Worm (Caenorhabditis elegans) whole organism, early embryonic: Measurements from ENCODE around the gene C25F9.2.

Source experiments
- B0310.2 ChIP-seq: sonication (generic microtip); optimal IDR thresholded peaks from 2 replicates; lab custom pipeline; 2016; ENCODE audit warnings: mild to moderate bottlenecking, missing genetic modification characterization, missing compliant biosample characterization
- F13C5.2 ChIP-seq: sonication (generic microtip); optimal IDR thresholded peaks from 2 replicates; lab custom pipeline; 2017; ENCODE audit warnings: mild to moderate bottlenecking, missing genetic modification characterization, inconsistent platforms, missing compliant biosample characterization
- aly-1 ChIP-seq: sonication (generic microtip); optimal IDR thresholded peaks from 2 replicates; lab custom pipeline; 2016; ENCODE audit warnings: missing genetic modification characterization, missing compliant biosample characterization
- ama-1 ChIP-seq: fragments of 150-350 bp; optimal IDR thresholded peaks from 2 replicates; lab custom pipeline; 2014
- ceh-36 ChIP-seq: sonication (generic microtip); optimal IDR thresholded peaks from 2 replicates; lab custom pipeline; 2016; ENCODE audit warnings: missing genetic modification characterization, inconsistent platforms, missing compliant biosample characterization
- ets-7 ChIP-seq: sonication (generic microtip); optimal IDR thresholded peaks from 2 replicates; lab custom pipeline; 2016; ENCODE audit warnings: missing genotype, missing genetic modification characterization, missing compliant biosample characterization
- flt-1 ChIP-seq: fragments of 200-800 bp; sonication (Bioruptor generic); IDR thresholded peaks from 2 replicates; pipeline ENCODE4 v1.3.6; 2022; ENCODE audit warnings: missing genetic modification characterization, missing compliant biosample characterization
- hmg-4 ChIP-seq: fragments of 200-800 bp; sonication (Bioruptor generic); optimal IDR thresholded peaks from 2 replicates; lab custom pipeline; 2018; ENCODE audit warnings: mild to moderate bottlenecking, missing genetic modification characterization, missing compliant biosample characterization
- hnd-1 ChIP-seq: sonication (generic microtip); optimal IDR thresholded peaks from 2 replicates; lab custom pipeline; 2016; ENCODE audit warnings: missing genetic modification characterization, missing compliant biosample characterization
- pes-1 ChIP-seq: fragments of 200-800 bp; sonication (Bioruptor generic); IDR thresholded peaks from 2 replicates; pipeline ENCODE4 v1.3.6; 2022; ENCODE audit warnings: missing genetic modification reagents, missing genetic modification characterization, missing compliant biosample characterization
- tbx-37 ChIP-seq: fragments of 200-800 bp; sonication (Bioruptor generic); conservative IDR thresholded peaks from 2 replicates; pipeline ENCODE4 v1.3.6; 2022; ENCODE audit warnings: missing genetic modification reagents, missing genetic modification characterization, missing compliant biosample characterization
- tra-4 ChIP-seq: sonication (generic microtip); optimal IDR thresholded peaks from 2 replicates; lab custom pipeline; 2017; ENCODE audit warnings: missing genetic modification characterization, missing compliant biosample characterization

ce11 chrV:19433806-19434437, 12.7 kb downstream of the C25F9.2 start, which contains the start of gene C25F9.16:
- TF ChIP-seq hmg-4: no peak
- no peak for TF ChIP-seq tbx-37 (GFP tag; lab: Robert Waterston, UW)
- TF ChIP-seq ceh-36 (tag; lab: Kevin White, UChicago): no peak
- TF ChIP-seq flt-1: no peak
- TF ChIP-seq pes-1: no peak
- TF ChIP-seq ama-1 (lab: Kevin White, UChicago): no peak
- no peak for TF ChIP-seq hnd-1 (tag; lab: Kevin White, UChicago)
- TF ChIP-seq ets-7 (tag; lab: Kevin White, UChicago): no peak
- no peak for TF ChIP-seq tra-4 (tag; lab: Kevin White, UChicago)
- TF ChIP-seq B0310.2 (tag; lab: Kevin White, UChicago): no peak
- TF ChIP-seq aly-1 (tag; lab: Kevin White, UChicago): no peak
- no peak for TF ChIP-seq F13C5.2 (tag; lab: Kevin White, UChicago)
